Worm (Caenorhabditis elegans) whole organism, mixed stage, embryonic: ENCODE data around the gene clec-48.

Experiments
- lsy-2 ChIP-seq: fragments of 150-350 bp; optimal IDR thresholded peaks from 2 replicates; lab custom pipeline; 2014; ENCODE audit warnings: missing biosample characterization, missing genetic modification characterization
- mep-1 ChIP-seq: fragments of 150-350 bp; optimal IDR thresholded peaks from 2 replicates; lab custom pipeline; 2017; ENCODE audit warnings: missing biosample characterization, missing genetic modification reagents, missing genetic modification characterization, inconsistent platforms
- nhr-76 ChIP-seq: sonication (generic microtip); optimal IDR thresholded peaks from 2 replicates; lab custom pipeline; 2017; ENCODE audit warnings: missing biosample characterization, missing genetic modification characterization
- snpc-4 ChIP-seq: fragments of 150-350 bp; optimal IDR thresholded peaks from 2 replicates; lab custom pipeline; 2014; ENCODE audit warnings: missing biosample characterization, missing genetic modification characterization

DNA sequence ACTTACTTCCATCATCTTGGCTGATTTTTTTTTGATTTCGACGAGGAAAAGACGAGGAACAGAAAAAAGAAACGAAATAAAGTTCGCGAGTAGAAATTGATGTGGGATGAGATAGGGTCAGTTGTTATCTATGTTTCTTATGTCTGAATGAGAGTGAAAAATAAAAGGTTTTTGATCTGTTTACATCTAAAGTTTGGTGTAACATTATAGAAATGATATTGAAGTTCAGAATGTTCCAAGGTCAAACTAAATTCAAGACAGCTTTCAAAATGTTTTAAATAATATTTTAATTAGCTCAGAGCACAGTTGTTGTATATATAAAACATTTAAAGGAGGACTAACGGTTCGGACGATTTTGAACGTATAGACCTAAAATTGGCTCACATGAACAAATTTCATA is 51.2 kb downstream of the clec-48 start, which contains the start of gene F16H6.7:
- TF ChIP-seq nhr-76 (tag; lab: Kevin White, UChicago) (no peak), snpc-4 (tag; lab: Kevin White, UChicago) (no peak), mep-1 (tag; lab: Kevin White, UChicago) (no peak), lsy-2 (no peak)
